Worm (Caenorhabditis elegans) whole organism, L4 larva: ENCODE results near the gene add-1.

ENCODE experiments used
- ama-1 ChIP-seq: fragments of 150-350 bp; optimal IDR thresholded peaks from 2 replicates; lab custom pipeline; 2014; ENCODE audit warnings: inconsistent platforms, mixed read lengths
- daf-8 ChIP-seq: fragments of 200-800 bp; sonication (Bioruptor generic); IDR thresholded peaks from 2 replicates; pipeline ENCODE4 v1.3.6; 2022; ENCODE audit warnings: missing genetic modification characterization, missing compliant biosample characterization
- dpl-1 ChIP-seq: fragments of 150-350 bp; optimal IDR thresholded peaks from 2 replicates; lab custom pipeline; 2014; ENCODE audit warnings: missing biosample characterization, missing genetic modification reagents, missing genetic modification characterization
- hif-1 ChIP-seq, 2 experiments: sonication (generic microtip); optimal IDR thresholded peaks; 2 replicates each; lab custom pipeline; 2016 to 2017; ENCODE audit warnings: missing compliant biosample characterization in 2 of 2, missing genetic modification characterization in 2 of 2, missing genetic modification reagents in 2 of 2, missing genotype in 2 of 2, mild to moderate bottlenecking in 1 of 2
- lin-13 ChIP-seq: fragments of 150-350 bp; optimal IDR thresholded peaks from 2 replicates; lab custom pipeline; 2014; ENCODE audit warnings: missing biosample characterization, missing genetic modification reagents, missing genetic modification characterization
- lsy-2 ChIP-seq, 2 experiments: fragments of 150-350 bp in 1 of 2; sonication (generic microtip) in 1 of 2; optimal IDR thresholded peaks; 2 replicates each; lab custom pipeline; 2014 to 2017; ENCODE audit warnings: missing biosample characterization in 2 of 2, missing genetic modification characterization in 2 of 2
- zfp-2 ChIP-seq: sonication (generic microtip); optimal IDR thresholded peaks from 2 replicates; lab custom pipeline; 2016; ENCODE audit warnings: mild to moderate bottlenecking, missing genetic modification characterization, missing compliant biosample characterization

ce11 chrX:4811242-4811641 is 48.6 kb downstream of the add-1 start, which contains the start of gene ztf-16:
- TF ChIP-seq hif-1 (tag; optimal IDR thresholded peaks at IDR 0.05; lab: Kevin White, UChicago) (no peak), lin-13 (GFP tag; lab: Kevin White, UChicago) (no peak), zfp-2 (tag; lab: Kevin White, UChicago) (no peak), ama-1 (lab: Kevin White, UChicago) (no peak), dpl-1 (GFP tag; lab: Kevin White, UChicago) (no peak), lsy-2 (tag; optimal IDR thresholded peaks at IDR 0.05; lab: Kevin White, UChicago) (no peak), daf-8 (no peak)
